Worm (Caenorhabditis elegans) whole organism, late embryonic: ENCODE results near the gene cul-1.

Experiments
- ceh-24 ChIP-seq: sonication (generic microtip); optimal IDR thresholded peaks from 2 replicates; lab custom pipeline; 2016; ENCODE audit warnings: mild to moderate bottlenecking, missing genetic modification characterization, missing compliant biosample characterization
- elt-2 ChIP-seq: sonication (generic microtip); optimal IDR thresholded peaks from 2 replicates; lab custom pipeline; 2016; ENCODE audit warnings: missing genetic modification reagents, missing genetic modification characterization, missing compliant biosample characterization
- fkh-10 ChIP-seq: fragments of 150-350 bp; optimal IDR thresholded peaks from 2 replicates; lab custom pipeline; 2014; ENCODE audit warnings: missing biosample characterization, missing genetic modification reagents, missing genetic modification characterization
- nhr-11 ChIP-seq: fragments of 150-350 bp; optimal IDR thresholded peaks from 2 replicates; lab custom pipeline; 2014; ENCODE audit warnings: missing biosample characterization, missing genetic modification characterization
- nhr-232 ChIP-seq: sonication (generic microtip); optimal IDR thresholded peaks from 2 replicates; lab custom pipeline; 2016; ENCODE audit warnings: missing genetic modification characterization, missing compliant biosample characterization
- unc-55 ChIP-seq: sonication (generic microtip); optimal IDR thresholded peaks from 2 replicates; lab custom pipeline; 2017; ENCODE audit warnings: missing biosample characterization, missing genetic modification reagents, missing genetic modification characterization

ce11 chrIII:10523025-10523424, 52.0 kb downstream of the cul-1 start:
- TF ChIP-seq fkh-10 (GFP tag; lab: Kevin White, UChicago) (no peak), unc-55 (GFP tag; lab: Kevin White, UChicago) (no peak), ceh-24 (tag; lab: Kevin White, UChicago) (no peak), elt-2 (tag; lab: Kevin White, UChicago) (no peak), nhr-232 (tag; lab: Kevin White, UChicago) (no peak), nhr-11 (tag; lab: Kevin White, UChicago) (no peak)
